Fruit fly (Drosophila melanogaster): Measurements from ENCODE around the gene CG31517.
A peak's percentile ranks its signal among the peaks of the same experiment; 100 is the strongest.

CG31517 gene

dm6 chr3R:13923626-13924025 is 24.6 kb upstream of the CG31517 start (continued):
- TF ChIP-seq bigmax (GFP tag; optimal IDR thresholded peaks at IDR 0.05) (no peak), Deaf1 (tag; optimal IDR thresholded peaks at IDR 0.05) (peak; percentile 35), Stat92E (GFP tag; optimal IDR thresholded peaks at IDR 0.05) (no peak), Nf-YA (GFP tag; IDR thresholded peaks at IDR 0.05) (no peak), peb (GFP tag; IDR thresholded peaks at IDR 0.05) (no peak), fd96Cb (tag; optimal IDR thresholded peaks at IDR 0.05) (no peak), CG12942 (GFP tag; optimal IDR thresholded peaks at IDR 0.05) (no peak), Nf-YC (tag; optimal IDR thresholded peaks at IDR 0.05) (peak; percentile 87), ssp (GFP tag; IDR thresholded peaks at IDR 0.05) (no peak), H15 (GFP tag; IDR thresholded peaks at IDR 0.05) (no peak), gsb (GFP tag; IDR thresholded peaks at IDR 0.05) (no peak), CG9727 (GFP tag; optimal IDR thresholded peaks at IDR 0.05) (no peak), Dbx (GFP tag; IDR thresholded peaks at IDR 0.05) (no peak), Ets65A (GFP tag) (peak; percentile 28), CG10321 (GFP tag; IDR thresholded peaks at IDR 0.05) (0 out of 2 replicates have a peak, but pooled peaks have one; percentile 50), mirr (GFP tag; optimal IDR thresholded peaks at IDR 0.05) (no peak), Hey (tag; optimal IDR thresholded peaks at IDR 0.05) (no peak), CG14710 (tag; optimal IDR thresholded peaks at IDR 0.05) (no peak), CG15696 (tag; optimal IDR thresholded peaks at IDR 0.05) (no peak), nerfin-1 (tag; optimal IDR thresholded peaks at IDR 0.05) (no peak), seq (GFP tag; IDR thresholded peaks at IDR 0.05) (peak; percentile 66), CG33213 (GFP tag; optimal IDR thresholded peaks at IDR 0.05) (no peak), CG1602 (GFP tag; optimal IDR thresholded peaks at IDR 0.05) (no peak), Elba2 (GFP tag; optimal IDR thresholded peaks at IDR 0.05) (no peak), MBD-R2 (GFP tag; IDR thresholded peaks at IDR 0.05) (no peak), pros (GFP tag; optimal IDR thresholded peaks at IDR 0.05) (no peak), al (GFP tag; IDR thresholded peaks at IDR 0.05) (no peak), CG15514 (GFP tag; optimal IDR thresholded peaks at IDR 0.05) (no peak), wdn (GFP tag; IDR thresholded peaks at IDR 0.05) (0 out of 2 replicates have a peak, but pooled peaks have one; percentile 6), CG17802 (tag; optimal IDR thresholded peaks at IDR 0.05) (no peak), jigr1 (GFP tag; IDR thresholded peaks at IDR 0.05) (no peak), chm (GFP tag; IDR thresholded peaks at IDR 0.05) (0 out of 2 replicates have a peak, but pooled peaks have one; percentile 11), Fer2 (tag; optimal IDR thresholded peaks at IDR 0.05) (no peak), CG11247 (GFP tag; IDR thresholded peaks at IDR 0.05) (no peak), toy (GFP tag; IDR thresholded peaks at IDR 0.05) (no peak), Med (GFP tag) (no peak), CG1647 (GFP tag; optimal IDR thresholded peaks at IDR 0.05) (no peak), Dip2 (GFP tag; IDR thresholded peaks at IDR 0.05) (no peak), crol (GFP tag; IDR thresholded peaks at IDR 0.05) (peak; percentile 46; the same call in 1 of the 2 replicates)

- TF ChIP-seq Camta (GFP tag; optimal IDR thresholded peaks at IDR 0.05) (no peak), mam (GFP tag; optimal IDR thresholded peaks at IDR 0.05) (no peak), insv (GFP tag; optimal IDR thresholded peaks at IDR 0.05) (no peak), oc (tag; optimal IDR thresholded peaks at IDR 0.05) (peak; percentile 82), peb (GFP tag; IDR thresholded peaks at IDR 0.05) (no peak), Fer3 (tag; optimal IDR thresholded peaks at IDR 0.05) (no peak), Opbp (GFP tag; IDR thresholded peaks at IDR 0.05; ENCODE audit: partially characterized antibody) (no peak), CG13894 (tag; optimal IDR thresholded peaks at IDR 0.05) (peak; percentile 84), slou (GFP tag; optimal IDR thresholded peaks at IDR 0.05) (no peak), fru (optimal IDR thresholded peaks at IDR 0.05) (no peak), CG12071 (GFP tag; optimal IDR thresholded peaks at IDR 0.05) (no peak), CG12942 (GFP tag; optimal IDR thresholded peaks at IDR 0.05) (no peak), CG6272 (GFP tag; IDR thresholded peaks at IDR 0.05) (no peak), ci (GFP tag; IDR thresholded peaks at IDR 0.05) (no peak), stc (GFP tag; IDR thresholded peaks at IDR 0.05) (no peak), ATbp (GFP tag; optimal IDR thresholded peaks at IDR 0.05) (no peak), sens (GFP tag) (peak; percentile 63), CG18262 (tag; optimal IDR thresholded peaks at IDR 0.05) (no peak)
Observed at dm6 chr3R:13927543-13927942, 20.7 kb upstream of the CG31517 start.

Data from whole organism, embryonic.